Worm (Caenorhabditis elegans) whole organism, L1 larva: ENCODE measurements around the gene T19D12.4.

Experiments used
- C34B4.2 ChIP-seq: sonication (generic microtip); optimal IDR thresholded peaks from 2 replicates; lab custom pipeline; 2017; ENCODE audit warnings: mild to moderate bottlenecking, missing genetic modification characterization, missing compliant biosample characterization
- F16B12.6 ChIP-seq: fragments of 150-350 bp; optimal IDR thresholded peaks from 2 replicates; lab custom pipeline; 2014; ENCODE audit warnings: missing biosample characterization, missing genetic modification characterization
- Y116A8C.19 ChIP-seq: sonication (generic microtip); optimal IDR thresholded peaks from 2 replicates; lab custom pipeline; 2016; ENCODE audit warnings: missing compliant biosample characterization, missing genetic modification characterization, borderline replicate concordance
- aha-1 ChIP-seq: fragments of 150-350 bp; optimal IDR thresholded peaks from 2 replicates; lab custom pipeline; 2014; ENCODE audit warnings: missing biosample characterization, missing genetic modification characterization
- alr-1 ChIP-seq: fragments of 200-800 bp; sonication (Bioruptor generic); optimal IDR thresholded peaks from 2 replicates; lab custom pipeline; 2018; ENCODE audit warnings: borderline replicate concordance, mild to moderate bottlenecking, missing genetic modification characterization, missing compliant biosample characterization
- ama-1 ChIP-seq: fragments of 150-350 bp; optimal IDR thresholded peaks from 2 replicates; lab custom pipeline; 2014
- ceh-63 ChIP-seq: fragments of 200-800 bp; sonication (Bioruptor generic); optimal IDR thresholded peaks from 2 replicates; lab custom pipeline; 2018; ENCODE audit warnings: mild to moderate bottlenecking, missing genetic modification characterization, missing compliant biosample characterization
- ceh-8 ChIP-seq: fragments of 200-800 bp; sonication (Bioruptor generic); optimal IDR thresholded peaks from 2 replicates; lab custom pipeline; 2018; ENCODE audit warnings: mild to moderate bottlenecking, missing genetic modification characterization, moderate library complexity, missing compliant biosample characterization
- ceh-90 ChIP-seq: sonication (generic microtip); optimal IDR thresholded peaks from 2 replicates; lab custom pipeline; 2016; ENCODE audit warnings: missing genetic modification characterization, missing compliant biosample characterization
- ces-1 ChIP-seq: fragments of 150-350 bp; optimal IDR thresholded peaks from 2 replicates; lab custom pipeline; 2014; ENCODE audit warnings: missing biosample characterization, missing genetic modification reagents, missing genetic modification characterization
- dpl-1 ChIP-seq, 3 experiments: fragments of 150-350 bp in 2 of 3; sonication (generic microtip) in 1 of 3; optimal IDR thresholded peaks; 2 replicates each; lab custom pipeline; 2014 to 2017; ENCODE audit warnings: missing biosample characterization in 3 of 3, missing genetic modification characterization in 3 of 3, missing genetic modification reagents in 3 of 3
- egl-13 ChIP-seq: sonication (generic microtip); optimal IDR thresholded peaks from 2 replicates; lab custom pipeline; 2016; ENCODE audit warnings: missing genotype, missing genetic modification reagents, missing genetic modification characterization, missing compliant biosample characterization
- elt-3 ChIP-seq, 6 experiments: fragments of 150-350 bp in 1 of 6; sonication (generic microtip); optimal IDR thresholded peaks; 2 replicates each; lab custom pipeline; 2017 to 2018; ENCODE audit warnings: missing biosample characterization in 6 of 6, missing genetic modification characterization in 6 of 6, inconsistent platforms in 1 of 6
- ets-5 ChIP-seq: fragments of 200-800 bp; sonication (Bioruptor generic); IDR thresholded peaks from 2 replicates; pipeline ENCODE4 v1.3.6; 2022; ENCODE audit warnings: missing genetic modification characterization, missing compliant biosample characterization
- fkh-4 ChIP-seq: sonication (generic microtip); optimal IDR thresholded peaks from 2 replicates; lab custom pipeline; 2016; ENCODE audit warnings: missing compliant biosample characterization, missing genetic modification characterization, borderline replicate concordance
- fkh-8 ChIP-seq: sonication (generic microtip); optimal IDR thresholded peaks from 2 replicates; lab custom pipeline; 2016; ENCODE audit warnings: mild to moderate bottlenecking, missing genetic modification characterization, missing compliant biosample characterization
- fos-1 ChIP-seq: fragments of 150-350 bp; optimal IDR thresholded peaks from 2 replicates; lab custom pipeline; 2014; ENCODE audit warnings: missing biosample characterization, missing genetic modification characterization
- grh-1 ChIP-seq: fragments of 200-800 bp; sonication (Bioruptor generic); IDR thresholded peaks from 2 replicates; pipeline ENCODE4 v1.3.6; 2022; ENCODE audit warnings: missing genetic modification reagents, missing genetic modification characterization, missing compliant biosample characterization
- hlh-4 ChIP-seq: sonication (generic microtip); optimal IDR thresholded peaks from 2 replicates; lab custom pipeline; 2016; ENCODE audit warnings: mild to moderate bottlenecking, missing genetic modification characterization, missing compliant biosample characterization
- hpl-2 ChIP-seq: fragments of 150-350 bp; optimal IDR thresholded peaks from 2 replicates; lab custom pipeline; 2014; ENCODE audit warnings: missing biosample characterization, missing genetic modification reagents, missing genetic modification characterization
- irx-1 ChIP-seq: sonication (generic microtip); optimal IDR thresholded peaks from 2 replicates; lab custom pipeline; 2016; ENCODE audit warnings: missing genetic modification characterization, missing compliant biosample characterization
- isw-1 ChIP-seq: fragments of 200-800 bp; sonication (Bioruptor generic); IDR thresholded peaks from 2 replicates; pipeline ENCODE4 v1.3.6; 2022; ENCODE audit warnings: missing genetic modification characterization, missing compliant biosample characterization
- lin-13 ChIP-seq: fragments of 150-350 bp; optimal IDR thresholded peaks from 2 replicates; lab custom pipeline; 2014; ENCODE audit warnings: missing biosample characterization, missing genetic modification reagents, missing genetic modification characterization
- lin-14 ChIP-seq: fragments of 200-800 bp; sonication (Bioruptor generic); optimal IDR thresholded peaks from 2 replicates; lab custom pipeline; 2018; ENCODE audit warnings: mild to moderate bottlenecking, missing genetic modification characterization, moderate library complexity, missing compliant biosample characterization
- lsy-2 ChIP-seq, 2 experiments: fragments of 150-350 bp; optimal IDR thresholded peaks; 2 replicates each; lab custom pipeline; 2014; ENCODE audit warnings: missing biosample characterization in 2 of 2, missing genetic modification characterization in 2 of 2
- mab-9 ChIP-seq: fragments of 200-800 bp; sonication (Bioruptor generic); IDR thresholded peaks from 2 replicates; pipeline ENCODE4 v1.3.6; 2022; ENCODE audit warnings: missing genetic modification reagents, missing genetic modification characterization, missing compliant biosample characterization
- mdl-1 ChIP-seq, 2 experiments: fragments of 150-350 bp; optimal IDR thresholded peaks; 2 replicates each; lab custom pipeline; 2014 to 2017; ENCODE audit warnings: missing biosample characterization in 2 of 2, missing genetic modification characterization in 2 of 2, inconsistent platforms in 1 of 2
- mef-2 ChIP-seq: fragments of 150-350 bp; optimal IDR thresholded peaks from 2 replicates; lab custom pipeline; 2014; ENCODE audit warnings: missing biosample characterization, missing genetic modification characterization
- mep-1 ChIP-seq: fragments of 150-350 bp; optimal IDR thresholded peaks from 2 replicates; lab custom pipeline; 2014; ENCODE audit warnings: missing biosample characterization, missing genetic modification characterization
- nhr-11 ChIP-seq: fragments of 150-350 bp; optimal IDR thresholded peaks from 2 replicates; lab custom pipeline; 2014; ENCODE audit warnings: missing biosample characterization, missing genetic modification characterization
- nhr-12 ChIP-seq: sonication (generic microtip); optimal IDR thresholded peaks from 2 replicates; lab custom pipeline; 2017; ENCODE audit warnings: missing biosample characterization, missing genetic modification characterization
- nhr-19 ChIP-seq: fragments of 200-800 bp; sonication (Bioruptor generic); conservative IDR thresholded peaks from 2 replicates; pipeline ENCODE4 v1.3.6; 2022; ENCODE audit warnings: missing genetic modification characterization, missing compliant biosample characterization
- nhr-237 ChIP-seq: fragments of 150-350 bp; optimal IDR thresholded peaks from 2 replicates; lab custom pipeline; 2014; ENCODE audit warnings: missing biosample characterization, missing genetic modification characterization
- nhr-71 ChIP-seq: sonication (generic microtip); optimal IDR thresholded peaks from 2 replicates; lab custom pipeline; 2016; ENCODE audit warnings: mild to moderate bottlenecking, missing genetic modification characterization, moderate library complexity, missing compliant biosample characterization
- nhr-77 ChIP-seq: fragments of 150-350 bp; optimal IDR thresholded peaks from 2 replicates; lab custom pipeline; 2014; ENCODE audit warnings: missing biosample characterization, missing genetic modification characterization
- nhr-84 ChIP-seq: sonication (generic microtip); optimal IDR thresholded peaks from 2 replicates; lab custom pipeline; 2017; ENCODE audit warnings: missing biosample characterization, missing genetic modification characterization
- nhr-85 ChIP-seq: sonication (generic microtip); peaks from one replicate; lab custom pipeline; 2016; ENCODE audit warnings: missing genetic modification characterization, inconsistent platforms, missing compliant biosample characterization
- nhr-90 ChIP-seq: sonication (generic microtip); optimal IDR thresholded peaks from 2 replicates; lab custom pipeline; 2016; ENCODE audit warnings: mild to moderate bottlenecking, missing genetic modification characterization, missing compliant biosample characterization; ENCODE audit not compliant: poor library complexity
- skn-1 ChIP-seq: fragments of 150-350 bp; optimal IDR thresholded peaks from 2 replicates; lab custom pipeline; 2014; ENCODE audit warnings: missing biosample characterization, missing genetic modification characterization
- snpc-4 ChIP-seq: fragments of 150-350 bp; optimal IDR thresholded peaks from 2 replicates; lab custom pipeline; 2014; ENCODE audit warnings: missing biosample characterization, missing genetic modification characterization
- snu-23 ChIP-seq: sonication (generic microtip); optimal IDR thresholded peaks from 2 replicates; lab custom pipeline; 2016; ENCODE audit warnings: missing genetic modification characterization, missing compliant biosample characterization
- sup-37 ChIP-seq: fragments of 200-800 bp; sonication (Bioruptor generic); optimal IDR thresholded peaks from 2 replicates; lab custom pipeline; 2018; ENCODE audit warnings: mild to moderate bottlenecking, missing genetic modification characterization, missing compliant biosample characterization
- swsn-7 ChIP-seq: sonication (generic microtip); optimal IDR thresholded peaks from 2 replicates; lab custom pipeline; 2016; ENCODE audit warnings: missing genetic modification characterization, missing compliant biosample characterization
- tlp-1 ChIP-seq: fragments of 150-350 bp; optimal IDR thresholded peaks from 2 replicates; lab custom pipeline; 2014; ENCODE audit warnings: missing biosample characterization, missing genetic modification characterization
- unc-30 ChIP-seq: sonication (generic microtip); optimal IDR thresholded peaks from 2 replicates; lab custom pipeline; 2017; ENCODE audit warnings: missing biosample characterization, missing genetic modification characterization
- unc-62 ChIP-seq: fragments of 150-350 bp; optimal IDR thresholded peaks from 2 replicates; lab custom pipeline; 2014; ENCODE audit warnings: missing biosample characterization, missing genetic modification reagents, missing genetic modification characterization
- unc-86 ChIP-seq: sonication (generic microtip); optimal IDR thresholded peaks from 2 replicates; lab custom pipeline; 2016; ENCODE audit warnings: missing genetic modification characterization, missing compliant biosample characterization
- vab-15 ChIP-seq: sonication (generic microtip); optimal IDR thresholded peaks from 2 replicates; lab custom pipeline; 2017; ENCODE audit warnings: missing genotype, mild to moderate bottlenecking, missing genetic modification characterization, missing compliant biosample characterization
- xbp-1 ChIP-seq: sonication (generic microtip); optimal IDR thresholded peaks from 2 replicates; lab custom pipeline; 2016; ENCODE audit warnings: missing genetic modification characterization, missing compliant biosample characterization
- zag-1 ChIP-seq: fragments of 150-350 bp; optimal IDR thresholded peaks from 2 replicates; lab custom pipeline; 2014; ENCODE audit warnings: missing biosample characterization, missing genetic modification characterization
- ztf-4 ChIP-seq: fragments of 150-350 bp; optimal IDR thresholded peaks from 2 replicates; lab custom pipeline; 2014; ENCODE audit warnings: missing biosample characterization, missing genetic modification characterization

Gene T19D12.4

ce11 chrII:6598050-6598449 is 32.9 kb upstream of the T19D12.4 start, which contains the start of gene dnj-8 (continued):
- TF ChIP-seq C34B4.2 (tag; lab: Kevin White, UChicago) (no peak), ceh-63 (GFP tag; lab: Kevin White, UChicago) (no peak), snu-23 (GFP tag; lab: Kevin White, UChicago) (no peak), lin-14 (peak; percentile 60), nhr-71 (tag; lab: Kevin White, UChicago) (no peak), tlp-1 (tag; lab: Kevin White, UChicago) (no peak), ces-1 (GFP tag; lab: Kevin White, UChicago) (no peak), elt-3 (tag; optimal IDR thresholded peaks at IDR 0.05; lab: Kevin White, UChicago) (no peak), mep-1 (tag; lab: Kevin White, UChicago) (no peak), lin-13 (GFP tag; lab: Kevin White, UChicago) (no peak), isw-1 (GFP tag; lab: Robert Waterston, UW) (no peak), lsy-2 (tag; optimal IDR thresholded peaks at IDR 0.05; lab: Kevin White, UChicago) (peak in 1 of 2 experiments; percentile 15), aha-1 (tag; lab: Kevin White, UChicago) (no peak), dpl-1 (GFP tag; optimal IDR thresholded peaks at IDR 0.05; lab: Kevin White, UChicago) (peak in 1 of 3 experiments; percentile 21), hlh-4 (tag; lab: Kevin White, UChicago) (no peak), nhr-237 (tag; lab: Kevin White, UChicago) (no peak), nhr-85 (no peak), ztf-4 (no peak), mab-9 (GFP tag; lab: Robert Waterston, UW) (no peak), alr-1 (tag; lab: Kevin White, UChicago) (no peak), F16B12.6 (tag; lab: Kevin White, UChicago) (peak; percentile 4), ets-5 (GFP tag; lab: Robert Waterston, UW) (no peak), grh-1 (GFP tag; lab: Robert Waterston, UW) (no peak), nhr-12 (tag; lab: Kevin White, UChicago) (no peak), nhr-11 (no peak), xbp-1 (tag; lab: Kevin White, UChicago) (no peak), swsn-7 (tag; lab: Kevin White, UChicago) (no peak), hpl-2 (no peak), nhr-90 (no peak), ceh-8 (no peak), mdl-1 (tag; optimal IDR thresholded peaks at IDR 0.05; lab: Kevin White, UChicago) (no peak), unc-62 (GFP tag; lab: Kevin White, UChicago) (no peak), sup-37 (GFP tag; lab: Kevin White, UChicago) (no peak), skn-1 (tag; lab: Kevin White, UChicago) (no peak)
- TF ChIP-seq, all 84 proteins: peak for 8

ce11 chrII:6600973-6601372 is 29.9 kb upstream of the T19D12.4 start, which contains the start of gene vps-33.2:
TSS of gene vps-33.2 (plus strand) at chrII:6601216.
- peak; percentile 55 to 61 for TF ChIP-seq lsy-2 (tag; optimal IDR thresholded peaks at IDR 0.05; lab: Kevin White, UChicago)
- TF ChIP-seq unc-86 (tag; lab: Kevin White, UChicago) = peak; percentile 40
- no peak for TF ChIP-seq aha-1 (tag; lab: Kevin White, UChicago)
- TF ChIP-seq elt-3 (tag; optimal IDR thresholded peaks at IDR 0.05; lab: Kevin White, UChicago) = peak in 1 of 6 experiments; percentile 6
- no peak for TF ChIP-seq hlh-4 (tag; lab: Kevin White, UChicago)
- peak; percentile 23 to 62 (median 60) for TF ChIP-seq dpl-1 (GFP tag; optimal IDR thresholded peaks at IDR 0.05; lab: Kevin White, UChicago)
- TF ChIP-seq mef-2 (tag; lab: Kevin White, UChicago) = no peak
- peak; percentile 61 for TF ChIP-seq swsn-7 (tag; lab: Kevin White, UChicago)
- no peak for TF ChIP-seq nhr-12 (tag; lab: Kevin White, UChicago)
- TF ChIP-seq tlp-1 (tag; lab: Kevin White, UChicago) = no peak
- TF ChIP-seq snpc-4 (tag; lab: Kevin White, UChicago) = no peak
- no peak for TF ChIP-seq ets-5 (GFP tag; lab: Robert Waterston, UW)
- no peak for TF ChIP-seq fkh-8 (tag; lab: Kevin White, UChicago)
- peak; percentile 35 for TF ChIP-seq lin-14
- TF ChIP-seq ama-1 (lab: Kevin White, UChicago) = no peak
- no peak for TF ChIP-seq fkh-4
- no peak for TF ChIP-seq ztf-4
- TF ChIP-seq mab-9 (GFP tag; lab: Robert Waterston, UW) = no peak
- no peak for TF ChIP-seq vab-15 (tag; lab: Kevin White, UChicago)
- TF ChIP-seq grh-1 (GFP tag; lab: Robert Waterston, UW) = no peak
- no peak for TF ChIP-seq mep-1 (tag; lab: Kevin White, UChicago)
- no peak for TF ChIP-seq ceh-8
- no peak for TF ChIP-seq unc-30 (tag; lab: Kevin White, UChicago)
- no peak for TF ChIP-seq zag-1
- no peak for TF ChIP-seq nhr-84
- TF ChIP-seq egl-13 (tag; lab: Kevin White, UChicago) = no peak
- TF ChIP-seq ceh-90 (tag; lab: Kevin White, UChicago) = no peak
- TF ChIP-seq nhr-85 = peak; percentile 57
- TF ChIP-seq nhr-19 = peak; percentile 53
- peak; percentile 42 for TF ChIP-seq fos-1 (tag; lab: Kevin White, UChicago)
- TF ChIP-seq Y116A8C.19 (tag; lab: Kevin White, UChicago) = no peak
- TF ChIP-seq nhr-77 (tag; lab: Kevin White, UChicago) = no peak
- TF ChIP-seq irx-1 (tag; lab: Kevin White, UChicago) = peak; percentile 8
- no peak for TF ChIP-seq unc-62 (GFP tag; lab: Kevin White, UChicago)
